Fruit fly (Drosophila melanogaster) whole organism: Measurements from ENCODE around the gene CG11085.

Experiments
- CG8478 ChIP-seq: fragments of >200 bp; optimal IDR thresholded peaks from 2 replicates; lab custom pipeline; 2018; ENCODE audit warnings: inconsistent platforms
- Dll ChIP-seq: fragments of >200 bp; optimal IDR thresholded peaks from 2 replicates; lab custom pipeline; 2017
- EcR ChIP-seq, 2 experiments: fragments of >200 bp; optimal IDR thresholded peaks; 2 replicates each; lab custom pipeline; 2017; ENCODE audit warnings: missing biosample characterization in 2 of 2, missing genetic modification characterization in 2 of 2, missing genetic modification reagents in 2 of 2
- pan ChIP-seq: fragments of >200 bp; optimal IDR thresholded peaks from 2 replicates; lab custom pipeline; 2017
- psq ChIP-seq: fragments of >200 bp; optimal IDR thresholded peaks from 2 replicates; lab custom pipeline; 2017
- usp ChIP-seq: fragments of >200 bp; optimal IDR thresholded peaks from 2 replicates; lab custom pipeline; 2017; ENCODE audit warnings: missing biosample characterization, missing genetic modification characterization, mixed read lengths

DNA sequence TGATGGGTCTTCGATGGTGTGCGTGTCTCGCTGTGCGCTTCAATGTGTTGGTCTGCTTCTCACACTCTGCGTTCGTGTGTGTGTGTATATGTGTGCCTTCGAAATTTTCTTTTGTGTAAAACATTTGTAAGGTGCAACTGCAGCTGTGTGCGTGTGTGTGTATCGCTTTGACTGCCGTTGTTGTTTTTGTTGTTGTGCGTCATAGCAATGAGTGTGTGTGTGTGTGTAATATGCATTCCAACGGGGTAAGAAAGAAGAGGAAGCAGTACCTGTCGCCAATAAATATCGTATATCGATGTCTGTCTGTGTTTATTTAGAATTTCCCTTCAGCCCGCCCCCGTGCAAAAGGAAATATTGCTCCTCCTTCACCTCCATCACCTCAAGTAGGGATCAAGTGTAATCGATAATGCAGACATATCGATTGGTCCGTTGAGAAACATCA is 38.2 kb downstream of the CG11085 start:
- TF ChIP-seq Dll (lab: Kevin White, UChicago) (no peak), psq (no peak), CG8478 (lab: Kevin White, UChicago) (peak; percentile 83), pan (lab: Kevin White, UChicago) (no peak), usp (no peak), EcR (GFP tag; optimal IDR thresholded peaks at IDR 0.05; lab: Kevin White, UChicago) (no peak)
